Worm (Caenorhabditis elegans) whole organism, late embryonic: ENCODE results near the gene B0478.3.

ENCODE experiments used
- C38D4.7 ChIP-seq: fragments of 200-800 bp; sonication (Bioruptor generic); optimal IDR thresholded peaks from 2 replicates; lab custom pipeline; 2018; ENCODE audit warnings: mild to moderate bottlenecking, missing genetic modification characterization, moderate library complexity, missing compliant biosample characterization
- K02D7.2 ChIP-seq: sonication (generic microtip); optimal IDR thresholded peaks from 2 replicates; lab custom pipeline; 2017; ENCODE audit warnings: mild to moderate bottlenecking, missing genetic modification characterization, missing compliant biosample characterization
- K09A11.1 ChIP-seq: sonication (generic microtip); optimal IDR thresholded peaks from 2 replicates; lab custom pipeline; 2017; ENCODE audit warnings: antibody characterized with exemption, mild to moderate bottlenecking, missing genetic modification characterization, missing compliant biosample characterization; ENCODE audit not compliant: insufficient read depth
- T23F11.4 ChIP-seq: fragments of 200-800 bp; sonication (Bioruptor generic); optimal IDR thresholded peaks from 2 replicates; lab custom pipeline; 2018; ENCODE audit warnings: mild to moderate bottlenecking, missing genetic modification characterization, missing compliant biosample characterization
- ahr-1 ChIP-seq: sonication (generic microtip); optimal IDR thresholded peaks from 2 replicates; lab custom pipeline; 2016; ENCODE audit warnings: missing genetic modification characterization, missing compliant biosample characterization
- ama-1 ChIP-seq: fragments of 150-350 bp; optimal IDR thresholded peaks from 2 replicates; lab custom pipeline; 2014
- ceh-14 ChIP-seq: sonication (generic microtip); optimal IDR thresholded peaks from 2 replicates; lab custom pipeline; 2016; ENCODE audit warnings: missing genotype, missing genetic modification characterization, missing compliant biosample characterization
- ceh-18 ChIP-seq: sonication (generic microtip); optimal IDR thresholded peaks from 2 replicates; lab custom pipeline; 2016; ENCODE audit warnings: missing genetic modification characterization, missing compliant biosample characterization
- ceh-24 ChIP-seq: sonication (generic microtip); optimal IDR thresholded peaks from 2 replicates; lab custom pipeline; 2016; ENCODE audit warnings: mild to moderate bottlenecking, missing genetic modification characterization, missing compliant biosample characterization
- ceh-30 ChIP-seq: fragments of 150-350 bp; optimal IDR thresholded peaks from 2 replicates; lab custom pipeline; 2014; ENCODE audit warnings: missing biosample characterization, missing genetic modification characterization
- ceh-31 ChIP-seq: sonication (generic microtip); optimal IDR thresholded peaks from 2 replicates; lab custom pipeline; 2016; ENCODE audit warnings: missing genetic modification characterization, missing compliant biosample characterization
- ceh-45 ChIP-seq: fragments of 200-800 bp; sonication (Bioruptor generic); IDR thresholded peaks from 2 replicates; pipeline ENCODE4 v1.3.6; 2022; ENCODE audit warnings: missing genetic modification reagents, missing genetic modification characterization, missing compliant biosample characterization
- ceh-6 ChIP-seq: fragments of 200-800 bp; sonication (Bioruptor generic); optimal IDR thresholded peaks from 2 replicates; lab custom pipeline; 2018; ENCODE audit warnings: mild to moderate bottlenecking, missing genetic modification characterization, missing compliant biosample characterization
- che-1 ChIP-seq: sonication (generic microtip); optimal IDR thresholded peaks from 2 replicates; lab custom pipeline; 2016; ENCODE audit warnings: mild to moderate bottlenecking, missing genetic modification characterization, missing compliant biosample characterization
- dmd-4 ChIP-seq: sonication (generic microtip); optimal IDR thresholded peaks from 2 replicates; lab custom pipeline; 2016; ENCODE audit warnings: borderline replicate concordance, missing genetic modification characterization, missing compliant biosample characterization
- dve-1 ChIP-seq: sonication (generic microtip); optimal IDR thresholded peaks from 2 replicates; lab custom pipeline; 2017; ENCODE audit warnings: antibody characterized with exemption, mild to moderate bottlenecking, missing genetic modification characterization, missing compliant biosample characterization
- ets-4 ChIP-seq: sonication (generic microtip); optimal IDR thresholded peaks from 2 replicates; lab custom pipeline; 2016; ENCODE audit warnings: missing genetic modification characterization, missing compliant biosample characterization
- eyg-1 ChIP-seq: sonication (generic microtip); optimal IDR thresholded peaks from 2 replicates; lab custom pipeline; 2016; ENCODE audit warnings: missing genotype, missing genetic modification characterization, missing compliant biosample characterization
- fax-1 ChIP-seq: sonication (generic microtip); optimal IDR thresholded peaks from 2 replicates; lab custom pipeline; 2016; ENCODE audit warnings: missing genotype, missing genetic modification characterization, missing compliant biosample characterization
- fkh-10 ChIP-seq: fragments of 150-350 bp; optimal IDR thresholded peaks from 2 replicates; lab custom pipeline; 2014; ENCODE audit warnings: missing biosample characterization, missing genetic modification reagents, missing genetic modification characterization
- fkh-6 ChIP-seq: sonication (generic microtip); optimal IDR thresholded peaks from 2 replicates; lab custom pipeline; 2016; ENCODE audit warnings: missing genetic modification characterization, missing compliant biosample characterization
- hlh-13 ChIP-seq: fragments of 200-800 bp; sonication (Bioruptor generic); optimal IDR thresholded peaks from 2 replicates; lab custom pipeline; 2018; ENCODE audit warnings: mild to moderate bottlenecking, missing genetic modification characterization, missing compliant biosample characterization
- hlh-15 ChIP-seq: sonication (generic microtip); optimal IDR thresholded peaks from 2 replicates; lab custom pipeline; 2016; ENCODE audit warnings: missing genetic modification characterization, missing compliant biosample characterization
- hlh-30 ChIP-seq: sonication (generic microtip); optimal IDR thresholded peaks from 2 replicates; lab custom pipeline; 2017; ENCODE audit warnings: antibody characterized with exemption, missing genetic modification characterization, missing compliant biosample characterization; ENCODE audit not compliant: insufficient read depth
- lim-6 ChIP-seq: sonication (generic microtip); optimal IDR thresholded peaks from 2 replicates; lab custom pipeline; 2016; ENCODE audit warnings: missing genetic modification characterization, missing compliant biosample characterization
- lin-11 ChIP-seq: fragments of 200-800 bp; sonication (Bioruptor generic); optimal IDR thresholded peaks from 2 replicates; lab custom pipeline; 2018; ENCODE audit warnings: mild to moderate bottlenecking, missing genetic modification characterization, missing compliant biosample characterization
- madf-2 ChIP-seq: sonication (generic microtip); optimal IDR thresholded peaks from 2 replicates; lab custom pipeline; 2017; ENCODE audit warnings: missing genetic modification characterization, missing compliant biosample characterization
- mec-3 ChIP-seq: sonication (generic microtip); optimal IDR thresholded peaks from 2 replicates; lab custom pipeline; 2016; ENCODE audit warnings: borderline replicate concordance, missing genetic modification characterization, missing compliant biosample characterization
- nfya-1 ChIP-seq: sonication (generic microtip); optimal IDR thresholded peaks from 2 replicates; lab custom pipeline; 2017; ENCODE audit warnings: missing genetic modification characterization, mild to moderate bottlenecking, missing compliant biosample characterization, antibody characterized with exemption, moderate library complexity
- nhr-11 ChIP-seq: fragments of 150-350 bp; optimal IDR thresholded peaks from 2 replicates; lab custom pipeline; 2014; ENCODE audit warnings: missing biosample characterization, missing genetic modification characterization
- odd-2 ChIP-seq: sonication (generic microtip); optimal IDR thresholded peaks from 2 replicates; lab custom pipeline; 2017; ENCODE audit warnings: antibody characterized with exemption, mild to moderate bottlenecking, missing genetic modification characterization, missing compliant biosample characterization
- pat-9 ChIP-seq: fragments of 200-800 bp; sonication (Bioruptor generic); optimal IDR thresholded peaks from 2 replicates; lab custom pipeline; 2018; ENCODE audit warnings: mild to moderate bottlenecking, missing genetic modification characterization, moderate library complexity, missing compliant biosample characterization
- pax-1 ChIP-seq: fragments of 150-350 bp; optimal IDR thresholded peaks from 2 replicates; lab custom pipeline; 2014; ENCODE audit warnings: missing biosample characterization, missing genetic modification characterization
- pha-4 ChIP-seq: fragments of 150-350 bp; optimal IDR thresholded peaks from 2 replicates; lab custom pipeline; 2018; ENCODE audit warnings: missing biosample characterization, missing genetic modification reagents, missing genetic modification characterization
- pqm-1 ChIP-seq: sonication (generic microtip); optimal IDR thresholded peaks from 2 replicates; lab custom pipeline; 2016; ENCODE audit warnings: missing genetic modification characterization, missing compliant biosample characterization
- pros-1 ChIP-seq: fragments of 150-350 bp; optimal IDR thresholded peaks from 2 replicates; lab custom pipeline; 2014; ENCODE audit warnings: missing biosample characterization, missing genetic modification reagents, missing genetic modification characterization
- ref-2 ChIP-seq: sonication (generic microtip); optimal IDR thresholded peaks from 2 replicates; lab custom pipeline; 2016; ENCODE audit warnings: missing genetic modification characterization, missing compliant biosample characterization
- rnt-1 ChIP-seq: sonication (generic microtip); optimal IDR thresholded peaks from 2 replicates; lab custom pipeline; 2016; ENCODE audit warnings: missing genetic modification characterization, missing compliant biosample characterization
- sox-2 ChIP-seq: fragments of 200-800 bp; sonication (Bioruptor generic); IDR thresholded peaks from 2 replicates; pipeline ENCODE4 v1.3.6; 2022; ENCODE audit warnings: missing genetic modification reagents, missing genetic modification characterization, missing compliant biosample characterization
- sox-4 ChIP-seq: sonication (generic microtip); optimal IDR thresholded peaks from 2 replicates; lab custom pipeline; 2017; ENCODE audit warnings: mild to moderate bottlenecking, missing genetic modification characterization, inconsistent platforms, missing compliant biosample characterization
- syd-9 ChIP-seq: sonication (generic microtip); optimal IDR thresholded peaks from 2 replicates; lab custom pipeline; 2016; ENCODE audit warnings: mild to moderate bottlenecking, missing genetic modification characterization, moderate library complexity, missing compliant biosample characterization
- tbx-2 ChIP-seq: sonication (generic microtip); optimal IDR thresholded peaks from 2 replicates; lab custom pipeline; 2016; ENCODE audit warnings: missing genetic modification characterization, missing compliant biosample characterization
- ttx-3 ChIP-seq: sonication (generic microtip); optimal IDR thresholded peaks from 2 replicates; lab custom pipeline; 2016; ENCODE audit warnings: missing genetic modification reagents, missing genetic modification characterization, missing compliant biosample characterization
- unc-42 ChIP-seq: sonication (generic microtip); optimal IDR thresholded peaks from 2 replicates; lab custom pipeline; 2016; ENCODE audit warnings: missing genotype, missing genetic modification characterization, missing compliant biosample characterization
- unc-55 ChIP-seq: sonication (generic microtip); optimal IDR thresholded peaks from 2 replicates; lab custom pipeline; 2017; ENCODE audit warnings: missing biosample characterization, missing genetic modification reagents, missing genetic modification characterization
- zip-5 ChIP-seq: sonication (generic microtip); optimal IDR thresholded peaks from 2 replicates; lab custom pipeline; 2016; ENCODE audit warnings: missing genetic modification characterization, missing compliant biosample characterization
- ztf-16 ChIP-seq: sonication (generic microtip); optimal IDR thresholded peaks from 2 replicates; lab custom pipeline; 2017; ENCODE audit warnings: missing genetic modification characterization, missing compliant biosample characterization

The B0478.3 gene

DNA sequence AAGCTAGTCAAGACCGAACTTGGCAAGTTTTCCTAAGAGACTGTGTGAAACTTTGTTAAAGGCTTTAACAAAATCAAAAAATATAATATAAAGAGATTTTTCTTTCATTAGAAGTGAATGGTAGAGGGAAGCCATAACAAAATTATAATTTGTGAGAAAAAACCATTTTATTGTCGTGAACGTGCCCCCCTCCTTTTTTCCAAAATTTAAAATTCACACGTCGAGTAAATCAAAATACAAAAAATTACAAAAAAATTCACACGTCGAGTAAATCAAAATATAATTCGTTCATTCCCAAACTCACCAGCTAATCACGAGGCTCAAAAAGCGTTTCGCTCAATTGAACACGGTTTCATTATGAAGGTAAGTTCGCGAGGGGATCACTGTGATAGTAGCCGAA is 45.1 kb upstream of the B0478.3 start, which contains the start of gene C25A8.2:
Gene C25A8.2 (plus strand): TSS at position 301 of the 400 bp plus-strand sequence.
- TF ChIP-seq eyg-1 (tag; lab: Kevin White, UChicago) (no peak), lim-6 (tag; lab: Kevin White, UChicago) (no peak), hlh-15 (tag; lab: Kevin White, UChicago) (no peak), syd-9 (tag; lab: Kevin White, UChicago) (no peak), K02D7.2 (tag; lab: Kevin White, UChicago) (no peak), madf-2 (tag; lab: Kevin White, UChicago) (no peak), ahr-1 (tag; lab: Kevin White, UChicago) (no peak), nhr-11 (tag; lab: Kevin White, UChicago) (no peak), mec-3 (no peak), sox-4 (tag; lab: Kevin White, UChicago) (no peak), pros-1 (tag; lab: Kevin White, UChicago) (no peak), lin-11 (tag; lab: Kevin White, UChicago) (no peak), unc-55 (GFP tag; lab: Kevin White, UChicago) (no peak), odd-2 (tag; lab: Kevin White, UChicago) (no peak), zip-5 (tag; lab: Kevin White, UChicago) (no peak), pat-9 (tag; lab: Kevin White, UChicago) (no peak), fkh-10 (GFP tag; lab: Kevin White, UChicago) (no peak), dmd-4 (no peak), ceh-45 (GFP tag; lab: Robert Waterston, UW) (no peak), hlh-13 (GFP tag; lab: Kevin White, UChicago) (no peak)

DNA sequence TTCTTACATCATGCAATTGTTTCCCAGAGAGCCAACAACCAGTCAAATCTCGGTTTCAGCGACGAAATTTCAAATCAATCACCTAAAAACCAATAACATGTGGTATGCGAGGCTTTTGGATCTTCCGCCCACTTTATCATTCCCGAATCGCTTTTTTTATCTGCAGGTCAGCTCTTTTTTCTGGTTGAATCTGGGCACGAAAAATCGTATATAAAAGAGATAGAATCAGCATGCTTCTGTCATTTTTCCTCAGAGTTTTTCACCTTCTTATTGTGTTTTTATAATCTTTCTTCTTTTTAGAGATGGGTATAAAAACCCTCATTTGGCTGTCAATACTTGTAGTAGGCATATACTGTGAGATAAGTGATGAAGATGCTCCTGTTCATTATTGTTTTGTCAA is 38.9 kb upstream of the B0478.3 start, which contains the start of gene cht-3:
Gene cht-3 (plus strand): TSS at position 301 of the 400 bp plus-strand sequence.
- no peak for TF ChIP-seq ceh-24
- no peak for TF ChIP-seq ceh-30 (tag; lab: Kevin White, UChicago)
- TF ChIP-seq K09A11.1 = no peak
- no peak for TF ChIP-seq hlh-13 (GFP tag; lab: Kevin White, UChicago)
- TF ChIP-seq nfya-1 = no peak
- no peak for TF ChIP-seq ttx-3 (tag; lab: Kevin White, UChicago)
- TF ChIP-seq tbx-2 (tag; lab: Kevin White, UChicago) = no peak
- no peak for TF ChIP-seq pqm-1 (tag; lab: Kevin White, UChicago)
- TF ChIP-seq ceh-6 (GFP tag; lab: Kevin White, UChicago) = no peak
- TF ChIP-seq sox-2 (GFP tag; lab: Robert Waterston, UW) = no peak
- TF ChIP-seq, all 69 proteins: peak for 0

DNA sequence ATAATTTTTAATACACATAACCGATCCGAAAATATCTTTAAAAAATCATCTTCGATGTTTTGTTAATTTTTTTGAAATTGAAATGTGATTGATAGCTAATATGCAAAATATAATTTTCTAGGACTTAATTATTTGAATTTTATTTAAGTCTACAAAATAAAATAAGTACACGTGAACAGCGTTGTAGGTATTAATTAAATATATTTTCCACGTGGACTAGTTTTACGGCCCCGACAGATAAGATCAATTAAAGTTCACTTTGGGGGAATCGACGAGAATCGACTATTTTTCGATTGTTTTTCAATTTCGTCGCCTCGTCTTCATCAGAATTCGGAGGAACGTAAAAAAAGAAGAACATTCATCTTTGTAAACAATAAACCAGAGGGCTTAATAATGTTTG is 34.8 kb upstream of the B0478.3 start, which contains the start of gene C25A8.5:
Gene C25A8.5 (plus strand): TSS at position 301 of the 400 bp plus-strand sequence.
- TF ChIP-seq ztf-16 (tag; lab: Kevin White, UChicago) (no peak), pax-1 (no peak), pha-4 (no peak), ceh-30 (tag; lab: Kevin White, UChicago) (no peak), eyg-1 (tag; lab: Kevin White, UChicago) (no peak), pat-9 (tag; lab: Kevin White, UChicago) (no peak), che-1 (tag; lab: Kevin White, UChicago) (no peak), hlh-13 (GFP tag; lab: Kevin White, UChicago) (no peak), fax-1 (tag; lab: Kevin White, UChicago) (no peak), ahr-1 (tag; lab: Kevin White, UChicago) (no peak), K09A11.1 (no peak)

DNA sequence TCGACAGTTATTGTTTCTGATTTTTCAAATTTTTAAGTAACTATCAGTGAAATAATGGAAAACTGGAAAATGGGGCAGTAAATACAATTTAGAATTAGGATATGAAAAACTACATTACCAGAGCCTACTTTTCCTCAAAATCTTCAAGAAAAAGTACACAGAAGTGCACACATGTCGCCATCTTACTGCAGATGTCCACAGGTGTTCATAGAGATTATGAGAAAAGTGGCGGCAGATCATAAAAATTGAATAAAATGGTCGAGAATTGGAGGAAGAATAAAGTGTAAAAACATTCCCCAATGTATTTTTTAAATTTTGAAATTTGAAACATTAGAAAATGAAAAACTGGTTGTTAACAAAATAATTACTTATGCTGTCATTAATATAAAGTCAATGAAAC is 33.5 kb upstream of the B0478.3 start:
- no peak for TF ChIP-seq eyg-1 (tag; lab: Kevin White, UChicago)
- TF ChIP-seq rnt-1 (tag; lab: Kevin White, UChicago) = no peak
- TF ChIP-seq ceh-31 (tag; lab: Kevin White, UChicago) = no peak
- TF ChIP-seq fkh-6 (tag; lab: Kevin White, UChicago) = no peak
- TF ChIP-seq lin-11 (tag; lab: Kevin White, UChicago) = no peak
- TF ChIP-seq T23F11.4 = no peak
- TF ChIP-seq ama-1 (lab: Kevin White, UChicago) = no peak
- no peak for TF ChIP-seq pha-4
- no peak for TF ChIP-seq fkh-10 (GFP tag; lab: Kevin White, UChicago)
- TF ChIP-seq hlh-30 (tag; lab: Kevin White, UChicago) = no peak
- TF ChIP-seq ets-4 (tag; lab: Kevin White, UChicago) = no peak
- no peak for TF ChIP-seq ceh-18
- no peak for TF ChIP-seq C38D4.7 (GFP tag; lab: Kevin White, UChicago)
- TF ChIP-seq dve-1 (tag; lab: Kevin White, UChicago) = no peak
- TF ChIP-seq ceh-14 (tag; lab: Kevin White, UChicago) = no peak
- TF ChIP-seq hlh-13 (GFP tag; lab: Kevin White, UChicago) = no peak
- no peak for TF ChIP-seq unc-42 (tag; lab: Kevin White, UChicago)
- TF ChIP-seq tbx-2 (tag; lab: Kevin White, UChicago) = no peak
- TF ChIP-seq ref-2 (tag; lab: Kevin White, UChicago) = no peak
